Fruit fly (Drosophila melanogaster): ENCODE data around the gene CG6656.

DNA sequence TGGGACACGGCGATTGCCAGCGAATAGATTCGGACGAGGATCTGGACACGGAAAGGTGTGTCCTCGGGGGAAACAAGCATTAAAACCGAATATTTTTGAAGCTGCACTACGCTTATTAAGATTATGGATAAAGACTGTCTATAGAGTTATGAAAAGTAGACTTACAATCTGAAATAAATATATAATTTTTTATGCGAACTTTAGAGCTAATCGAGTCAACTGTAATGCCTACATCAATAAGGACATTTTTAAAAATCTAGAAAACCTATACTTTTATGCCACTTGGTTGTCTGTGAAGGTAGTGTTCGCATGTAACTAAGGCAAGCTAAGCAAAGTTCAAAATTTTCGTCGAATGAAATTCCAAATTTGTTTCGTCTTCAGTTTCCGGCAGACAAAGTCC lies 1.7 kb upstream of the CG6656 start, which contains the start of gene CG31178:
- no peak for TF ChIP-seq CG15710 (tag; optimal IDR thresholded peaks at IDR 0.05)
- TF ChIP-seq CG34367 (tag; optimal IDR thresholded peaks at IDR 0.05) = no peak
- TF ChIP-seq CG8159 (tag; optimal IDR thresholded peaks at IDR 0.05) = no peak
- no peak for TF ChIP-seq gl (tag; optimal IDR thresholded peaks at IDR 0.05)
- TF ChIP-seq CG14655 (GFP tag; optimal IDR thresholded peaks at IDR 0.05) = no peak
- TF ChIP-seq Pif1A (GFP tag; optimal IDR thresholded peaks at IDR 0.05) = no peak
- no peak for TF ChIP-seq CG4496 (GFP tag; IDR thresholded peaks at IDR 0.05)
